Fruit fly (Drosophila melanogaster): ENCODE results near the gene CG42394.
A peak's percentile ranks its signal among the peaks of the same experiment; 100 is the strongest.

The CG42394 gene

dm6 chr3R:10884031-10884677 is 34.5 kb downstream of the CG42394 start (continued):
- TF ChIP-seq danr (GFP tag; IDR thresholded peaks at IDR 0.05) (peak; percentile 74), exex (tag; optimal IDR thresholded peaks at IDR 0.05) (peak; percentile 67), CG2875 (GFP tag; optimal IDR thresholded peaks at IDR 0.05) (peak; percentile 35), schlank (tag; optimal IDR thresholded peaks at IDR 0.05) (peak; percentile 45), chif (GFP tag; optimal IDR thresholded peaks at IDR 0.05) (no peak), Dad (GFP tag; optimal IDR thresholded peaks at IDR 0.05) (no peak), ham (GFP tag; IDR thresholded peaks at IDR 0.05) (no peak), ATbp (GFP tag; optimal IDR thresholded peaks at IDR 0.05) (peak; percentile 46), eve (GFP tag; optimal IDR thresholded peaks at IDR 0.05) (no peak), CG12071 (GFP tag; optimal IDR thresholded peaks at IDR 0.05) (peak; percentile 64), Lpt (GFP tag; optimal IDR thresholded peaks at IDR 0.05) (no peak), cg (GFP tag; optimal IDR thresholded peaks at IDR 0.05) (peak; percentile 3), CTCF (GFP tag; optimal IDR thresholded peaks at IDR 0.05) (no peak), dmrt99B (tag; optimal IDR thresholded peaks at IDR 0.05) (peak; percentile 92), ERR (GFP tag; optimal IDR thresholded peaks at IDR 0.05) (no peak), luna (GFP tag; optimal IDR thresholded peaks at IDR 0.05) (no peak), Aef1 (GFP tag; IDR thresholded peaks at IDR 0.05) (peak; percentile 80), mld (GFP tag; IDR thresholded peaks at IDR 0.05; ENCODE audit: partially characterized antibody) (no peak), scrt (GFP tag; optimal IDR thresholded peaks at IDR 0.05) (peak; percentile 53), CG10366 (GFP tag; IDR thresholded peaks at IDR 0.05) (peak; percentile 67), CG9437 (GFP tag; optimal IDR thresholded peaks at IDR 0.05) (peak; percentile 33), hb (GFP tag; IDR thresholded peaks at IDR 0.05; ENCODE audit: partially characterized antibody) (no peak), CG14860 (GFP tag; IDR thresholded peaks at IDR 0.05; ENCODE audit: partially characterized antibody) (no peak), CG18764 (GFP tag; optimal IDR thresholded peaks at IDR 0.05) (peak; percentile 45), CG6254 (GFP tag; optimal IDR thresholded peaks at IDR 0.05) (peak; percentile 44), lov (optimal IDR thresholded peaks at IDR 0.05) (no peak), lov (GFP tag; IDR thresholded peaks at IDR 0.05) (peak; percentile 72; the same call in 2 of the 3 replicates), CG7987 (GFP tag; optimal IDR thresholded peaks at IDR 0.05) (peak; percentile 53), otp (GFP tag; IDR thresholded peaks at IDR 0.05) (peak; percentile 52; the same call in 1 of the 3 replicates), CG13123 (GFP tag; optimal IDR thresholded peaks at IDR 0.05) (no peak), CkIIα-i1 (GFP tag; IDR thresholded peaks at IDR 0.05) (peak; percentile 45; the same call in 1 of the 2 replicates), NFAT (GFP tag; IDR thresholded peaks at IDR 0.05) (peak; percentile 87), Fer2 (tag; optimal IDR thresholded peaks at IDR 0.05) (peak; percentile 46), caup (GFP tag; optimal IDR thresholded peaks at IDR 0.05; ENCODE audit: severe bottlenecking) (peak; percentile 89), BEAF-32 (GFP tag; optimal IDR thresholded peaks at IDR 0.05) (no peak), CG12942 (GFP tag; optimal IDR thresholded peaks at IDR 0.05) (peak; percentile 1), twi (tag; optimal IDR thresholded peaks at IDR 0.05) (peak; percentile 1), unpg (GFP tag; optimal IDR thresholded peaks at IDR 0.05) (peak; percentile 77), mirr (GFP tag; optimal IDR thresholded peaks at IDR 0.05) (peak; percentile 59), CG13424 (tag; optimal IDR thresholded peaks at IDR 0.05) (peak; percentile 76), fd3F (GFP tag; optimal IDR thresholded peaks at IDR 0.05) (peak; percentile 63), Deaf1 (tag; optimal IDR thresholded peaks at IDR 0.05) (peak; percentile 46), cato (GFP tag; optimal IDR thresholded peaks at IDR 0.05; ENCODE audit: borderline replicate concordance) (no peak), Hsf (GFP tag; optimal IDR thresholded peaks at IDR 0.05) (peak; percentile 15), Abd-B (GFP tag; optimal IDR thresholded peaks at IDR 0.05) (peak; percentile 79), inv (GFP tag; IDR thresholded peaks at IDR 0.05; ENCODE audit: partially characterized antibody) (no peak), CG4328 (GFP tag; optimal IDR thresholded peaks at IDR 0.05) (no peak), Nf-YC (tag; optimal IDR thresholded peaks at IDR 0.05) (peak; percentile 49), Oli (tag; optimal IDR thresholded peaks at IDR 0.05) (peak; percentile 56), CG15073 (GFP tag; optimal IDR thresholded peaks at IDR 0.05) (no peak)

All from whole organism, embryonic.